Worm (Caenorhabditis elegans) whole organism, L1 larva: ENCODE data around the gene pat-3.

ENCODE experiments used
- C34B4.2 ChIP-seq: sonication (generic microtip); optimal IDR thresholded peaks from 2 replicates; lab custom pipeline; 2017; ENCODE audit warnings: mild to moderate bottlenecking, missing genetic modification characterization, missing compliant biosample characterization
- Y116A8C.19 ChIP-seq: sonication (generic microtip); optimal IDR thresholded peaks from 2 replicates; lab custom pipeline; 2016; ENCODE audit warnings: missing compliant biosample characterization, missing genetic modification characterization, borderline replicate concordance
- ceh-8 ChIP-seq: fragments of 200-800 bp; sonication (Bioruptor generic); optimal IDR thresholded peaks from 2 replicates; lab custom pipeline; 2018; ENCODE audit warnings: mild to moderate bottlenecking, missing genetic modification characterization, moderate library complexity, missing compliant biosample characterization
- dpl-1 ChIP-seq, 3 experiments: fragments of 150-350 bp in 2 of 3; sonication (generic microtip) in 1 of 3; optimal IDR thresholded peaks; 2 replicates each; lab custom pipeline; 2014 to 2017; ENCODE audit warnings: missing biosample characterization in 3 of 3, missing genetic modification characterization in 3 of 3, missing genetic modification reagents in 3 of 3
- elt-3 ChIP-seq, 6 experiments: fragments of 150-350 bp in 1 of 6; sonication (generic microtip); optimal IDR thresholded peaks; 2 replicates each; lab custom pipeline; 2017 to 2018; ENCODE audit warnings: missing biosample characterization in 6 of 6, missing genetic modification characterization in 6 of 6, inconsistent platforms in 1 of 6
- lin-35 ChIP-seq, 2 experiments: fragments of 150-350 bp; optimal IDR thresholded peaks; 2 replicates each; lab custom pipeline; 2014; ENCODE audit warnings: missing biosample characterization in 2 of 2, missing genetic modification characterization in 2 of 2, missing genetic modification reagents in 2 of 2
- lir-3 ChIP-seq: sonication (generic microtip); optimal IDR thresholded peaks from 2 replicates; lab custom pipeline; 2016; ENCODE audit warnings: mild to moderate bottlenecking, missing genetic modification characterization, moderate library complexity, missing compliant biosample characterization; ENCODE audit not compliant: poor library complexity
- nhr-11 ChIP-seq: fragments of 150-350 bp; optimal IDR thresholded peaks from 2 replicates; lab custom pipeline; 2014; ENCODE audit warnings: missing biosample characterization, missing genetic modification characterization
- nhr-77 ChIP-seq: fragments of 150-350 bp; optimal IDR thresholded peaks from 2 replicates; lab custom pipeline; 2014; ENCODE audit warnings: missing biosample characterization, missing genetic modification characterization
- nhr-90 ChIP-seq: sonication (generic microtip); optimal IDR thresholded peaks from 2 replicates; lab custom pipeline; 2016; ENCODE audit warnings: mild to moderate bottlenecking, missing genetic modification characterization, missing compliant biosample characterization; ENCODE audit not compliant: poor library complexity
- rnt-1 ChIP-seq: sonication (generic microtip); optimal IDR thresholded peaks from 2 replicates; lab custom pipeline; 2016; ENCODE audit warnings: mild to moderate bottlenecking, missing genetic modification characterization, moderate library complexity, missing compliant biosample characterization
- zip-4 ChIP-seq: fragments of 200-800 bp; sonication (Bioruptor generic); optimal IDR thresholded peaks from 2 replicates; lab custom pipeline; 2018; ENCODE audit warnings: mild to moderate bottlenecking, missing genetic modification characterization, moderate library complexity, missing compliant biosample characterization

DNA sequence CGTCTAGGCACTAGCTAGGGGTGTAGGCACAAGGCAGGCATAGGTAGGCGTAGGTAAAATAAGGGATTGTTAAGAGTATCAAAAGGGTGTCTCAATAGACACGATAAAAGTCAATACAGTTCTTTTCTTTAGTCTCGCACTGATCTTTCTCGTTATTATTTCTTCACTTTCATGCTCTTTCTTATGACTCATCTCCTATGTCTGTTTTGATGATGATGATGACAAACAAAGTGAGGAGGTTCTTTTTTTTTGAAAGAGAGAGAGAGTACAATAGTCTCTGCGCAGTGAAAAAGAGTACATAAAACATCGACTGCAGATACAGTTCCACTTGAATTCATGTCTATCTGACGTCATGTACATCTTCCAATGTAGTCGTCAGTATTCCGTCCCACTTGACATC lies 24.1 kb downstream of the pat-3 start:
- TF ChIP-seq C34B4.2 (no peak), dpl-1 (GFP tag; optimal IDR thresholded peaks at IDR 0.05; lab: Kevin White, UChicago) (no peak), elt-3 (tag; optimal IDR thresholded peaks at IDR 0.05; lab: Kevin White, UChicago) (no peak), rnt-1 (tag; lab: Kevin White, UChicago) (no peak), nhr-90 (tag; lab: Kevin White, UChicago) (no peak), lir-3 (tag; lab: Kevin White, UChicago) (no peak), lin-35 (GFP tag; optimal IDR thresholded peaks at IDR 0.05; lab: Kevin White, UChicago) (no peak), ceh-8 (no peak), zip-4 (GFP tag; lab: Kevin White, UChicago) (no peak), nhr-11 (tag; lab: Kevin White, UChicago) (no peak), Y116A8C.19 (tag; lab: Kevin White, UChicago) (no peak), nhr-77 (no peak)
